Fruit fly (Drosophila melanogaster) whole organism, embryonic: ENCODE measurements around the gene BNIP3.

Source experiments
- CG1024 ChIP-seq: fragments of 200-800 bp; sonication (Bioruptor generic); IDR thresholded peaks from 2 replicates; pipeline ENCODE4 v1.3.6; 2022; ENCODE audit warnings: missing biosample characterization, missing genetic modification characterization
- CG11093 ChIP-seq: fragments of 200-800 bp; sonication (Bioruptor generic); IDR thresholded peaks from 3 replicates; pipeline ENCODE4 v1.3.6; 2022; ENCODE audit warnings: missing biosample characterization, missing genetic modification characterization
- CG11456 ChIP-seq: fragments of 200-800 bp; sonication (Bioruptor generic); IDR thresholded peaks from 3 replicates; pipeline ENCODE4 v1.3.6; 2022; ENCODE audit warnings: missing biosample characterization, missing genetic modification characterization
- CG12219 ChIP-seq: fragments of 200-800 bp; sonication (Bioruptor generic); optimal IDR thresholded peaks from 3 replicates; lab custom pipeline; 2018; ENCODE audit warnings: missing biosample characterization, mild to moderate bottlenecking, missing genetic modification characterization
- CG13123 ChIP-seq: fragments of 200-800 bp; sonication (Bioruptor generic); optimal IDR thresholded peaks from 2 replicates; lab custom pipeline; 2016; ENCODE audit warnings: missing biosample characterization, missing genetic modification characterization
- CG14667 ChIP-seq: fragments of 200-800 bp; sonication (Bioruptor generic); IDR thresholded peaks from 2 replicates; pipeline ENCODE4 v1.3.6; 2022; ENCODE audit warnings: missing biosample characterization, missing genetic modification characterization
- CG14860 ChIP-seq: fragments of 200-800 bp; sonication (Bioruptor generic); IDR thresholded peaks from 3 replicates; pipeline ENCODE4 v1.3.6; 2022; ENCODE audit warnings: missing biosample characterization, missing genetic modification characterization; ENCODE audit not compliant: partially characterized antibody
- CG17802 ChIP-seq: fragments of 200-800 bp; sonication (Bioruptor generic); optimal IDR thresholded peaks from 2 replicates; lab custom pipeline; 2018; ENCODE audit warnings: missing biosample characterization, mild to moderate bottlenecking, missing genetic modification characterization, moderate library complexity
- CG17912 ChIP-seq: fragments of 200-800 bp; sonication (Bioruptor generic); optimal IDR thresholded peaks from 2 replicates; lab custom pipeline; 2018; ENCODE audit warnings: missing biosample characterization, mild to moderate bottlenecking, missing genetic modification characterization
- CG18599 ChIP-seq: fragments of 200-800 bp; sonication (Bioruptor generic); optimal IDR thresholded peaks from 3 replicates; lab custom pipeline; 2017; ENCODE audit warnings: missing biosample characterization, missing genetic modification characterization, mild to moderate bottlenecking, moderate library complexity, missing genetic modification reagents
- CG18619 ChIP-seq: fragments of 200-800 bp; sonication (Bioruptor generic); optimal IDR thresholded peaks from 3 replicates; lab custom pipeline; 2017; ENCODE audit warnings: missing biosample characterization, mild to moderate bottlenecking, missing genetic modification characterization
- CG2120 ChIP-seq: fragments of 200-800 bp; sonication (Bioruptor generic); optimal IDR thresholded peaks from 3 replicates; lab custom pipeline; 2016; ENCODE audit warnings: missing biosample characterization, missing genetic modification characterization
- CG30020 ChIP-seq: fragments of 200-800 bp; optimal IDR thresholded peaks from 2 replicates; lab custom pipeline; 2019; ENCODE audit warnings: missing biosample characterization, mild to moderate bottlenecking, missing genetic modification characterization, moderate library complexity
- CG31224 ChIP-seq: fragments of 200-800 bp; sonication (Bioruptor generic); IDR thresholded peaks from 2 replicates; pipeline ENCODE4 v1.3.6; 2022; ENCODE audit warnings: missing biosample characterization, missing genetic modification characterization
- CG33557 ChIP-seq: fragments of 200-800 bp; sonication (Bioruptor generic); optimal IDR thresholded peaks from 2 replicates; lab custom pipeline; 2019; ENCODE audit warnings: missing biosample characterization, mild to moderate bottlenecking, missing genetic modification characterization, moderate library complexity
- CG3838 ChIP-seq: fragments of 200-800 bp; sonication (Bioruptor generic); optimal IDR thresholded peaks from 3 replicates; lab custom pipeline; 2016; ENCODE audit warnings: missing biosample characterization, missing genetic modification characterization
- CG4328 ChIP-seq: fragments of 200-800 bp; sonication (Bioruptor generic); optimal IDR thresholded peaks from 3 replicates; lab custom pipeline; 2017; ENCODE audit warnings: missing biosample characterization, missing genetic modification reagents, missing genetic modification characterization
- CG43689 ChIP-seq: fragments of 200-800 bp; sonication (Bioruptor generic); IDR thresholded peaks from 2 replicates; pipeline ENCODE4 v1.3.6; 2022; ENCODE audit warnings: missing biosample characterization, missing genetic modification characterization
- CG4404 ChIP-seq: fragments of 200-800 bp; sonication (Bioruptor generic); IDR thresholded peaks from 2 replicates; pipeline ENCODE4 v1.3.6; 2022; ENCODE audit warnings: missing biosample characterization, missing genetic modification characterization
- CG7928 ChIP-seq: fragments of 200-800 bp; sonication (Bioruptor generic); optimal IDR thresholded peaks from 2 replicates; lab custom pipeline; 2017; ENCODE audit warnings: missing biosample characterization, mild to moderate bottlenecking, missing genetic modification characterization
- CG9215 ChIP-seq: fragments of 200-800 bp; sonication (Bioruptor generic); IDR thresholded peaks from 2 replicates; pipeline ENCODE4 v1.3.6; 2022; ENCODE audit warnings: missing biosample characterization, missing genetic modification characterization
- CG9727 ChIP-seq: fragments of 200-800 bp; sonication (Bioruptor generic); optimal IDR thresholded peaks from 3 replicates; lab custom pipeline; 2017; ENCODE audit warnings: missing biosample characterization, mild to moderate bottlenecking, missing genetic modification characterization
- D ChIP-seq, 2 experiments: fragments of 200-800 bp in 1 of 2; fragments of >200 bp in 1 of 2; sonication (Bioruptor generic) in 1 of 2; optimal IDR thresholded peaks; 2 replicates in 1 of 2; 3 replicates in 1 of 2; lab custom pipeline; 2017; ENCODE audit warnings: mild to moderate bottlenecking in 1 of 2, missing biosample characterization in 1 of 2, missing genetic modification characterization in 1 of 2, missing genetic modification reagents in 1 of 2
- Dbx ChIP-seq: fragments of 200-800 bp; sonication (Bioruptor generic); IDR thresholded peaks from 3 replicates; pipeline ENCODE4 v1.3.6; 2022; ENCODE audit warnings: missing biosample characterization, missing genetic modification characterization
- Eip74EF ChIP-seq, 2 experiments: fragments of 200-800 bp in 1 of 2; fragments of >200 bp in 1 of 2; sonication (Bioruptor generic) in 1 of 2; optimal IDR thresholded peaks; 2 replicates each; lab custom pipeline; 2017 to 2019; ENCODE audit warnings: missing biosample characterization in 2 of 2, missing genetic modification characterization in 2 of 2, mild to moderate bottlenecking in 1 of 2, moderate library complexity in 1 of 2
- Elba2 ChIP-seq: fragments of 200-800 bp; sonication (Bioruptor generic); optimal IDR thresholded peaks from 3 replicates; lab custom pipeline; 2016; ENCODE audit warnings: missing biosample characterization, missing genetic modification characterization
- Fer3 ChIP-seq: fragments of 200-800 bp; sonication (Bioruptor generic); optimal IDR thresholded peaks from 2 replicates; lab custom pipeline; 2018; ENCODE audit warnings: missing biosample characterization, mild to moderate bottlenecking, missing genetic modification characterization, moderate library complexity
- HLH4C ChIP-seq: fragments of 200-800 bp; sonication (Bioruptor generic); IDR thresholded peaks from 3 replicates; pipeline ENCODE4 v1.3.6; 2022; ENCODE audit warnings: missing biosample characterization, missing genetic modification characterization; ENCODE audit not compliant: partially characterized antibody
- Jarid2 ChIP-seq: fragments of 200-800 bp; sonication (Bioruptor generic); optimal IDR thresholded peaks from 3 replicates; lab custom pipeline; 2017; ENCODE audit warnings: mild to moderate bottlenecking, missing biosample characterization, missing genetic modification reagents, missing genetic modification characterization
- Kr ChIP-seq: fragments of 200-800 bp; sonication (Bioruptor generic); optimal IDR thresholded peaks from 2 replicates; lab custom pipeline; 2017; ENCODE audit warnings: missing biosample characterization, mild to moderate bottlenecking, missing genetic modification characterization
- Ravus ChIP-seq: fragments of 200-800 bp; sonication (Bioruptor generic); IDR thresholded peaks from 2 replicates; pipeline ENCODE4 v1.3.6; 2022; ENCODE audit warnings: missing biosample characterization, missing genetic modification characterization
- Rfx ChIP-seq: fragments of 200-800 bp; sonication (Bioruptor generic); IDR thresholded peaks from 2 replicates; pipeline ENCODE4 v1.3.6; 2022; ENCODE audit warnings: missing biosample characterization, missing genetic modification characterization
- Xrp1 ChIP-seq: fragments of 200-800 bp; sonication (Bioruptor generic); IDR thresholded peaks from 2 replicates; pipeline ENCODE4 v1.3.6; 2022; ENCODE audit warnings: missing biosample characterization, missing genetic modification characterization
- chif ChIP-seq, 2 experiments: fragments of 200-800 bp; sonication (Bioruptor generic); optimal IDR thresholded peaks; 3 replicates each; lab custom pipeline; 2016; ENCODE audit warnings: missing biosample characterization in 2 of 2, missing genetic modification characterization in 2 of 2
- crp ChIP-seq, 2 experiments: fragments of 200-800 bp; sonication (Bioruptor generic); optimal IDR thresholded peaks; 2 replicates in 1 of 2; 3 replicates in 1 of 2; lab custom pipeline; 2017; ENCODE audit warnings: missing biosample characterization in 2 of 2, missing genetic modification characterization in 2 of 2, mild to moderate bottlenecking in 1 of 2, moderate library complexity in 1 of 2
- cwo ChIP-seq: fragments of 200-800 bp; sonication (Bioruptor generic); optimal IDR thresholded peaks from 3 replicates; lab custom pipeline; 2017; ENCODE audit warnings: missing biosample characterization, missing genetic modification characterization, mild to moderate bottlenecking, moderate library complexity, missing genetic modification reagents
- da ChIP-seq: fragments of 200-800 bp; sonication (Bioruptor generic); optimal IDR thresholded peaks from 2 replicates; lab custom pipeline; 2016; ENCODE audit warnings: missing biosample characterization, missing genetic modification characterization
- fd96Cb ChIP-seq: fragments of 200-800 bp; sonication (Bioruptor generic); optimal IDR thresholded peaks from 2 replicates; lab custom pipeline; 2018; ENCODE audit warnings: missing biosample characterization, mild to moderate bottlenecking, missing genetic modification characterization, moderate library complexity
- lov ChIP-seq, 2 experiments: fragments of 200-800 bp in 1 of 2; fragments of >200 bp in 1 of 2; sonication (Bioruptor generic) in 1 of 2; IDR thresholded peaks in 1 of 2; optimal IDR thresholded peaks in 1 of 2; 2 replicates in 1 of 2; 3 replicates in 1 of 2; pipeline versions ENCODE4 v1.3.6 to Lab custom; 2017 to 2022; ENCODE audit warnings: missing biosample characterization in 1 of 2, missing genetic modification characterization in 1 of 2
- onecut ChIP-seq: fragments of 200-800 bp; sonication (Bioruptor generic); IDR thresholded peaks from 2 replicates; pipeline ENCODE4 v1.3.6; 2022; ENCODE audit warnings: missing biosample characterization, missing genetic modification characterization
- pb ChIP-seq: fragments of 200-800 bp; sonication (Bioruptor generic); optimal IDR thresholded peaks from 3 replicates; lab custom pipeline; 2016; ENCODE audit warnings: missing biosample characterization, missing genetic modification characterization
- seq ChIP-seq: fragments of 200-800 bp; sonication (Bioruptor generic); IDR thresholded peaks from 2 replicates; pipeline ENCODE4 v1.3.6; 2022; ENCODE audit warnings: missing biosample characterization, missing genetic modification characterization
- shn ChIP-seq: fragments of 200-800 bp; sonication (Bioruptor generic); optimal IDR thresholded peaks from 3 replicates; lab custom pipeline; 2016; ENCODE audit warnings: missing biosample characterization, missing genetic modification characterization
- sim ChIP-seq: fragments of 200-800 bp; sonication (Bioruptor generic); IDR thresholded peaks from 2 replicates; pipeline ENCODE4 v1.3.6; 2022; ENCODE audit warnings: missing biosample characterization, missing genetic modification characterization
- sug ChIP-seq: fragments of 200-800 bp; optimal IDR thresholded peaks from 2 replicates; lab custom pipeline; 2019; ENCODE audit warnings: missing biosample characterization, mild to moderate bottlenecking, missing genetic modification characterization, moderate library complexity
- tgo ChIP-seq: fragments of 200-800 bp; sonication (Bioruptor generic); IDR thresholded peaks from 3 replicates; pipeline ENCODE4 v1.3.6; 2022; ENCODE audit warnings: missing biosample characterization, missing genetic modification characterization
- vnd ChIP-seq: fragments of 200-800 bp; sonication (Bioruptor generic); IDR thresholded peaks from 3 replicates; pipeline ENCODE4 v1.3.6; 2022; ENCODE audit warnings: missing biosample characterization, missing genetic modification characterization; ENCODE audit not compliant: partially characterized antibody

Gene BNIP3

DNA sequence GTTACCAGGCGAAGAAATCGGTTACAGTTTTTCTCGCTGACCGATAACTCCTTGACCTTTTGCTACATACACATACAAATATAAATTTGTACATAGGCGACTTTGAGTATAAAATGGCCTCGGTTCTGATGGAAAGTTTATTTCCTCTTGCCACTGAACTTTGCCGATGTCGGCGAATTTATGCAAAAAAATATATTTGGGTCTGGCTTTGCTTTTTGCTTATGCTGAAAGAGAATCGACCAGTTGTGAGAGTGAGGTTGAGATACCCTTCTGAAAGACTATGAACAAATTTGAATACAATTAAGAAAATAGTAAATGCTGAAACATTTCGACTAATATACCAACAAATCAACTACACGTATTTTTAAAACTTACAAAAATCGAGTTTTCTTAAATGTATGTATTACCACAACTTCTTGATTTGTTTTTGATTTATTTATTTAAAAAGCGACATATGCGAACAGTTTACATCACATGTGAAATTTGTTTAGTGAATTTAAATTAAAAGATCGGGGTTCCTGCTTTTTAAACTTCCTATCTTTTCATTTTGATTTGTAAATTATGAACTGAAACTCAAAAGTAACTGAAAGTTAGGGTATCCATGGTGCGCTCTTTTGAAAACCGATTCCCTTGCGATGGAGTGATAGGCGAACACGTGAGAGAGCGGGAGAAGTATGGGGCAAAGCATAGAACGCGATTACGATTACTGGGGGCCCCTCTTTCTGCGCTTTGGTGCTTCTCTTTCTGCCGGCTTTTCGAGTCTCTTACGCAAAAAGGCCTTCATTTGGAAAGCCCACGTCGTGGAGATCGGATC lies 9.9 kb downstream of the BNIP3 start (continued):
- no peak for TF ChIP-seq D (optimal IDR thresholded peaks at IDR 0.05; lab: Kevin White, UChicago)
- peak; percentile 70 for TF ChIP-seq D (GFP tag; optimal IDR thresholded peaks at IDR 0.05; lab: Kevin White, UChicago)
- peak; percentile 57 to 67 for TF ChIP-seq chif (GFP tag; optimal IDR thresholded peaks at IDR 0.05; lab: Kevin White, UChicago)
- TF ChIP-seq tgo (GFP tag; lab: Robert Waterston, UW) = peak; percentile 54; the same call in 1 of the 3 replicates
- TF ChIP-seq CG18619 = peak; percentile 81
- no peak for TF ChIP-seq CG14860 (GFP tag; lab: Robert Waterston, UW)
- peak; percentile 56; the same call in 2 of the 3 replicates for TF ChIP-seq CG11456 (GFP tag; lab: Robert Waterston, UW)
- TF ChIP-seq da = no peak
- TF ChIP-seq crp (GFP tag; optimal IDR thresholded peaks at IDR 0.05; lab: Kevin White, UChicago) = peak in 1 of 2 experiments; percentile 28
- TF ChIP-seq fd96Cb (tag; lab: Kevin White, UChicago) = peak; percentile 64
- TF ChIP-seq Dbx (GFP tag; lab: Robert Waterston, UW) = no peak
- peak; percentile 63 for TF ChIP-seq CG12219 (GFP tag; lab: Kevin White, UChicago)
- TF ChIP-seq CG33557 (GFP tag; lab: Kevin White, UChicago) = peak; percentile 59
- peak; percentile 67 for TF ChIP-seq CG4328 (GFP tag; lab: Kevin White, UChicago)
- no peak for TF ChIP-seq CG17802 (tag; lab: Kevin White, UChicago)
- peak; percentile 56 for TF ChIP-seq CG7928 (GFP tag; lab: Kevin White, UChicago)
- TF ChIP-seq shn (GFP tag; lab: Kevin White, UChicago) = peak; percentile 74
- peak; percentile 20 for TF ChIP-seq pb (GFP tag; lab: Kevin White, UChicago)
- TF ChIP-seq CG9215 (GFP tag; lab: Robert Waterston, UW) = peak; percentile 48
- TF ChIP-seq CG2120 (GFP tag; lab: Kevin White, UChicago) = peak; percentile 90
- peak in 1 of 2 experiments; percentile 73 for TF ChIP-seq Eip74EF (GFP tag; optimal IDR thresholded peaks at IDR 0.05; lab: Kevin White, UChicago)
- peak; percentile 88 for TF ChIP-seq CG9727 (GFP tag; lab: Kevin White, UChicago)
- no peak for TF ChIP-seq CG17912 (GFP tag; lab: Kevin White, UChicago)
- TF ChIP-seq CG3838 (GFP tag; lab: Kevin White, UChicago) = peak; percentile 34
- peak; percentile 43 for TF ChIP-seq CG13123 (GFP tag; lab: Kevin White, UChicago)
- TF ChIP-seq onecut (GFP tag; lab: Robert Waterston, UW) = peak; percentile 34; the same call in 1 of the 2 replicates
- TF ChIP-seq CG1024 (GFP tag; lab: Robert Waterston, UW) = no peak
- 0 out of 2 replicates have a peak, but pooled peaks have one; percentile 54 for TF ChIP-seq Xrp1 (GFP tag; lab: Robert Waterston, UW)
- TF ChIP-seq sim = no peak
- TF ChIP-seq vnd (GFP tag; lab: Robert Waterston, UW) = no peak
- peak; percentile 34; the same call in 1 of the 2 replicates for TF ChIP-seq CG31224 (GFP tag; lab: Robert Waterston, UW)
- TF ChIP-seq CG18599 (GFP tag; lab: Kevin White, UChicago) = peak; percentile 90
- no peak for TF ChIP-seq Ravus (GFP tag; lab: Robert Waterston, UW)
- TF ChIP-seq CG30020 (tag; lab: Kevin White, UChicago) = peak; percentile 43
- peak; percentile 16 for TF ChIP-seq Jarid2 (GFP tag; lab: Kevin White, UChicago)
- TF ChIP-seq CG14667 (GFP tag; lab: Robert Waterston, UW) = no peak
- TF ChIP-seq CG4404 (GFP tag; lab: Robert Waterston, UW) = no peak
- no peak for TF ChIP-seq lov (optimal IDR thresholded peaks at IDR 0.05; lab: Kevin White, UChicago)
- no peak for TF ChIP-seq lov (GFP tag; IDR thresholded peaks at IDR 0.05; lab: Robert Waterston, UW)
- no peak for TF ChIP-seq Kr (GFP tag; lab: Kevin White, UChicago)
- TF ChIP-seq cwo = peak; percentile 96
- TF ChIP-seq sug (tag; lab: Kevin White, UChicago) = peak; percentile 81
- no peak for TF ChIP-seq seq
- no peak for TF ChIP-seq Elba2 (GFP tag; lab: Kevin White, UChicago)
- no peak for TF ChIP-seq HLH4C (GFP tag; lab: Robert Waterston, UW)
- TF ChIP-seq Fer3 (tag; lab: Kevin White, UChicago) = peak; percentile 71
- TF ChIP-seq Rfx (GFP tag; lab: Robert Waterston, UW) = no peak; the same call in none of the 2 replicates
- TF ChIP-seq CG11093 = no peak
- TF ChIP-seq CG43689 (GFP tag; lab: Robert Waterston, UW) = no peak
